Worm (Caenorhabditis elegans) whole organism, L4 larva: ENCODE data around the gene ZC190.10.

Experiments
- F26F4.8 ChIP-seq: fragments of 200-800 bp; sonication (Bioruptor generic); conservative IDR thresholded peaks from 2 replicates; pipeline ENCODE4 v1.3.6; 2022; ENCODE audit warnings: missing genetic modification characterization, missing compliant biosample characterization
- F44E2.7 ChIP-seq: fragments of 200-800 bp; sonication (Bioruptor generic); IDR thresholded peaks from 2 replicates; pipeline ENCODE4 v2.1.2; 2022; ENCODE audit warnings: missing genetic modification characterization, missing compliant biosample characterization
- T20F7.1 ChIP-seq: fragments of 200-800 bp; sonication (Bioruptor generic); optimal IDR thresholded peaks from 2 replicates; lab custom pipeline; 2018; ENCODE audit warnings: mild to moderate bottlenecking, missing genetic modification characterization, missing compliant biosample characterization
- T26A8.4 ChIP-seq: fragments of 200-800 bp; sonication (Bioruptor generic); IDR thresholded peaks from 2 replicates; pipeline ENCODE4 v1.3.6; 2022; ENCODE audit warnings: missing genetic modification characterization, missing compliant biosample characterization
- Y48G9A.11 ChIP-seq: fragments of 200-800 bp; sonication (Bioruptor generic); IDR thresholded peaks from 2 replicates; pipeline ENCODE4 v1.3.6; 2022; ENCODE audit warnings: missing genetic modification reagents, missing genetic modification characterization, missing compliant biosample characterization
- ZK546.5 ChIP-seq, 2 experiments: sonication (generic microtip); optimal IDR thresholded peaks; 2 replicates each; lab custom pipeline; 2017; ENCODE audit warnings: missing biosample characterization in 2 of 2, missing genetic modification characterization in 2 of 2
- ama-1 ChIP-seq: fragments of 150-350 bp; optimal IDR thresholded peaks from 2 replicates; lab custom pipeline; 2014; ENCODE audit warnings: inconsistent platforms, mixed read lengths
- attf-4 ChIP-seq: sonication (generic microtip); optimal IDR thresholded peaks from 3 replicates; lab custom pipeline; 2017; ENCODE audit warnings: missing biosample characterization, missing genetic modification characterization
- ceh-20 ChIP-seq: fragments of 200-800 bp; sonication (Bioruptor generic); IDR thresholded peaks from 2 replicates; pipeline ENCODE4 v1.3.6; 2022; ENCODE audit warnings: missing genetic modification reagents, missing genetic modification characterization, missing compliant biosample characterization
- ceh-32 ChIP-seq: sonication (generic microtip); optimal IDR thresholded peaks from 2 replicates; lab custom pipeline; 2016; ENCODE audit warnings: mild to moderate bottlenecking, missing genetic modification characterization, missing compliant biosample characterization; ENCODE audit not compliant: poor library complexity
- cey-2 ChIP-seq: sonication (generic microtip); optimal IDR thresholded peaks from 3 replicates; lab custom pipeline; 2017; ENCODE audit warnings: missing genetic modification characterization, mild to moderate bottlenecking, missing compliant biosample characterization, antibody characterized with exemption, borderline replicate concordance; ENCODE audit not compliant: insufficient read depth
- daf-16 ChIP-seq, 3 experiments: sonication (generic microtip); optimal IDR thresholded peaks; 2 replicates each; lab custom pipeline; 2016 to 2017; ENCODE audit warnings: missing genetic modification characterization in 3 of 3, missing genetic modification reagents in 3 of 3, mild to moderate bottlenecking in 2 of 3, missing compliant biosample characterization in 2 of 3, missing biosample characterization in 1 of 3, moderate library complexity in 1 of 3
- dmd-6 ChIP-seq: fragments of 200-800 bp; sonication (Bioruptor generic); IDR thresholded peaks from 2 replicates; pipeline ENCODE4 v1.3.6; 2022; ENCODE audit warnings: missing genetic modification reagents, missing genetic modification characterization, missing compliant biosample characterization
- dve-1 ChIP-seq: sonication (generic microtip); optimal IDR thresholded peaks from 2 replicates; lab custom pipeline; 2017; ENCODE audit warnings: antibody characterized with exemption, mild to moderate bottlenecking, missing genetic modification characterization, missing compliant biosample characterization; ENCODE audit not compliant: insufficient read depth
- egl-43 ChIP-seq: fragments of 200-800 bp; sonication (Bioruptor generic); IDR thresholded peaks from 2 replicates; pipeline ENCODE4 v1.3.6; 2022; ENCODE audit warnings: missing genetic modification reagents, missing genetic modification characterization, missing compliant biosample characterization
- gei-8 ChIP-seq: fragments of 200-800 bp; sonication (Bioruptor generic); optimal IDR thresholded peaks from 2 replicates; lab custom pipeline; 2018; ENCODE audit warnings: mild to moderate bottlenecking, missing genetic modification characterization, missing compliant biosample characterization
- hif-1 ChIP-seq, 2 experiments: sonication (generic microtip); optimal IDR thresholded peaks; 2 replicates each; lab custom pipeline; 2016 to 2017; ENCODE audit warnings: missing compliant biosample characterization in 2 of 2, missing genetic modification characterization in 2 of 2, missing genetic modification reagents in 2 of 2, missing genotype in 2 of 2, mild to moderate bottlenecking in 1 of 2
- hlh-11 ChIP-seq: fragments of 200-800 bp; sonication (Bioruptor generic); optimal IDR thresholded peaks from 2 replicates; lab custom pipeline; 2018; ENCODE audit warnings: mild to moderate bottlenecking, missing genetic modification characterization, missing compliant biosample characterization
- hlh-30 ChIP-seq: sonication (generic microtip); optimal IDR thresholded peaks from 2 replicates; lab custom pipeline; 2017; ENCODE audit warnings: antibody characterized with exemption, mild to moderate bottlenecking, missing genetic modification characterization, missing compliant biosample characterization; ENCODE audit not compliant: insufficient read depth
- jun-1 ChIP-seq: fragments of 150-350 bp; optimal IDR thresholded peaks from 2 replicates; lab custom pipeline; 2014; ENCODE audit warnings: missing biosample characterization, missing genetic modification reagents, missing genetic modification characterization
- lin-1 ChIP-seq: fragments of 200-800 bp; sonication (Bioruptor generic); IDR thresholded peaks from 2 replicates; pipeline ENCODE4 v1.3.6; 2022; ENCODE audit warnings: missing genetic modification reagents, missing genetic modification characterization, missing compliant biosample characterization
- lin-13 ChIP-seq: fragments of 150-350 bp; optimal IDR thresholded peaks from 2 replicates; lab custom pipeline; 2014; ENCODE audit warnings: missing biosample characterization, missing genetic modification reagents, missing genetic modification characterization
- lin-38 ChIP-seq: fragments of 200-800 bp; sonication (Bioruptor generic); IDR thresholded peaks from 2 replicates; pipeline ENCODE4 v1.3.6; 2022; ENCODE audit warnings: missing genetic modification reagents, missing genetic modification characterization, missing compliant biosample characterization
- lsy-2 ChIP-seq, 2 experiments: fragments of 150-350 bp in 1 of 2; sonication (generic microtip) in 1 of 2; optimal IDR thresholded peaks; 2 replicates each; lab custom pipeline; 2014 to 2017; ENCODE audit warnings: missing biosample characterization in 2 of 2, missing genetic modification characterization in 2 of 2
- mep-1 ChIP-seq: fragments of 150-350 bp; sonication (generic microtip); optimal IDR thresholded peaks from 3 replicates; lab custom pipeline; 2014; ENCODE audit warnings: missing biosample characterization, missing genetic modification characterization
- mes-2 ChIP-seq: sonication (generic microtip); optimal IDR thresholded peaks from 2 replicates; lab custom pipeline; 2016; ENCODE audit warnings: missing genotype, mild to moderate bottlenecking, missing genetic modification characterization, missing compliant biosample characterization; ENCODE audit not compliant: poor library complexity, severe bottlenecking
- mxl-3 ChIP-seq: fragments of 200-800 bp; sonication (Bioruptor generic); optimal IDR thresholded peaks from 2 replicates; lab custom pipeline; 2018; ENCODE audit warnings: mild to moderate bottlenecking, missing genetic modification characterization, missing compliant biosample characterization
- nhr-10 ChIP-seq: fragments of 150-350 bp; optimal IDR thresholded peaks from 2 replicates; lab custom pipeline; 2014; ENCODE audit warnings: missing biosample characterization, missing genetic modification characterization
- nhr-102 ChIP-seq: sonication (generic microtip); optimal IDR thresholded peaks from 2 replicates; lab custom pipeline; 2016; ENCODE audit warnings: mild to moderate bottlenecking, missing genetic modification characterization, moderate library complexity, missing compliant biosample characterization
- nhr-28 ChIP-seq: fragments of 150-350 bp; optimal IDR thresholded peaks from 2 replicates; lab custom pipeline; 2014; ENCODE audit warnings: missing biosample characterization, missing genetic modification characterization
- nhr-41 ChIP-seq: fragments of 200-800 bp; sonication (Bioruptor generic); IDR thresholded peaks from 2 replicates; pipeline ENCODE4 v1.3.6; 2022; ENCODE audit warnings: missing genetic modification reagents, missing genetic modification characterization, missing compliant biosample characterization
- nhr-48 ChIP-seq: sonication (generic microtip); optimal IDR thresholded peaks from 2 replicates; lab custom pipeline; 2016; ENCODE audit warnings: mild to moderate bottlenecking, missing genetic modification characterization, missing compliant biosample characterization
- nhr-6 ChIP-seq: fragments of 150-350 bp; optimal IDR thresholded peaks from 2 replicates; lab custom pipeline; 2014; ENCODE audit warnings: missing biosample characterization, missing genetic modification characterization
- nhr-77 ChIP-seq: fragments of 150-350 bp; optimal IDR thresholded peaks from 2 replicates; lab custom pipeline; 2014; ENCODE audit warnings: missing biosample characterization, missing genetic modification characterization
- pha-4 ChIP-seq, 2 experiments: fragments of 150-350 bp in 1 of 2; fragments of 200-800 bp in 1 of 2; sonication (Bioruptor generic) in 1 of 2; IDR thresholded peaks in 1 of 2; optimal IDR thresholded peaks in 1 of 2; 2 replicates each; pipeline versions ENCODE4 v1.3.6 to Lab custom; 2014 to 2022; ENCODE audit warnings: missing genetic modification characterization in 2 of 2, missing genetic modification reagents in 2 of 2, missing biosample characterization in 1 of 2, missing compliant biosample characterization in 1 of 2
- php-3 ChIP-seq: fragments of 200-800 bp; sonication (Bioruptor generic); IDR thresholded peaks from 2 replicates; pipeline ENCODE4 v1.3.6; 2022; ENCODE audit warnings: missing genetic modification reagents, missing genetic modification characterization, missing compliant biosample characterization
- pqm-1 ChIP-seq: sonication (generic microtip); optimal IDR thresholded peaks from 2 replicates; lab custom pipeline; 2017; ENCODE audit warnings: missing biosample characterization, missing genetic modification characterization
- saeg-2 ChIP-seq: fragments of 200-800 bp; sonication (Bioruptor generic); IDR thresholded peaks from 2 replicates; pipeline ENCODE4 v1.3.6; 2022; ENCODE audit warnings: missing genetic modification reagents, missing genetic modification characterization, missing compliant biosample characterization
- sdz-12 ChIP-seq: fragments of 200-800 bp; sonication (Bioruptor generic); optimal IDR thresholded peaks from 2 replicates; lab custom pipeline; 2018; ENCODE audit warnings: mild to moderate bottlenecking, missing genetic modification characterization, missing compliant biosample characterization
- spr-3 ChIP-seq: fragments of 200-800 bp; sonication (Bioruptor generic); optimal IDR thresholded peaks from 2 replicates; lab custom pipeline; 2018; ENCODE audit warnings: mild to moderate bottlenecking, missing genetic modification characterization, missing compliant biosample characterization
- tra-1 ChIP-seq: fragments of 200-800 bp; sonication (Bioruptor generic); IDR thresholded peaks from 2 replicates; pipeline ENCODE4 v1.3.6; 2022; ENCODE audit warnings: missing genetic modification reagents, missing genetic modification characterization, missing compliant biosample characterization
- unc-62 ChIP-seq, 3 experiments: fragments of 150-350 bp in 1 of 3; sonication (generic microtip); optimal IDR thresholded peaks in 2 of 3; peaks in 1 of 3; 1 replicate in 1 of 3; 2 replicates in 2 of 3; lab custom pipeline; 2014 to 2017; ENCODE audit warnings: missing biosample characterization in 3 of 3, missing genetic modification characterization in 3 of 3, missing genetic modification reagents in 3 of 3, missing genotype in 1 of 3
- zfp-3 ChIP-seq: fragments of 200-800 bp; sonication (Bioruptor generic); conservative IDR thresholded peaks from 2 replicates; pipeline ENCODE4 v1.3.6; 2022; ENCODE audit warnings: missing genetic modification reagents, missing genetic modification characterization, missing compliant biosample characterization
- zip-11 ChIP-seq: fragments of 200-800 bp; sonication (Bioruptor generic); IDR thresholded peaks from 2 replicates; pipeline ENCODE4 v1.3.6; 2022; ENCODE audit warnings: missing genetic modification characterization, missing compliant biosample characterization
- ztf-11 ChIP-seq: fragments of 150-350 bp; optimal IDR thresholded peaks from 2 replicates; lab custom pipeline; 2014; ENCODE audit warnings: missing biosample characterization, missing genetic modification characterization

Gene ZC190.10

DNA sequence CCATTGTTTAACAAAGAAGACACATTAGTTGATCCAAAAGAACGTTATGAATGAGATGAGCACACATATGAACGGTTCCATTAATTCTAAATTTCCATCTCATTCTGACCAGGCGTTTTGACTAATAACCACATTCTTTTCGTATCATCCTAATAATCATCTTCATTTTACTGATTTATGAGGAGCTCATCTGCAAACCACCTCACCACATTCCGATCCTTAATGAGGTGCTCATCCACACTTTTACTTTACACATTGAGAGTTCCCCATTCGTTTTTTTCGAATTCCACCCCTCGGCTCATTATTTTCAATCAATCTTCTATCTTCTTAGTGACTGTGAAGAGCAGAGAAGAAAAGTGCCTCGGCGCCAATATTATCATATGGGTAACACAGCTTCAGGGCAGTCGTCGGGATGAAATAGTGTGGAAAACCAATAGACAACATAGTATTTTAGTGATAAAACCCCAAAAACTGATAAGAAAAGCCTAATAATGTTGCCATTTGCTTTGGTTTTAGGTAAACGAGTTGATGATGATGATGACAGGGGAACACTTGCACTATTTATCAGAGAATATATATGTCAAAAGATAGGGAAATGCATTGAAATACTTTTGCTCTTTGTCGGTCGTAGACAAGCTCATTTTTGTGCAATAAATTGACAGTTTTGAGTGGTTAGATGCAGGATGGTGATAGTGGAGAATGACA lies 45.0 kb downstream of the ZC190.10 start:
- TF ChIP-seq T26A8.4 (GFP tag; lab: Robert Waterston, UW) (0 out of 2 replicates have a peak, but pooled peaks have one; percentile 35), ceh-20 (GFP tag; lab: Robert Waterston, UW) (peak; percentile 78), lin-1 (GFP tag; lab: Robert Waterston, UW) (peak; percentile 93; the same call in 1 of the 2 replicates), cey-2 (tag; lab: Kevin White, UChicago) (peak; percentile 74), Y48G9A.11 (GFP tag; lab: Robert Waterston, UW) (no peak), hlh-11 (peak; percentile 98), attf-4 (tag; lab: Kevin White, UChicago) (no peak), mep-1 (tag; lab: Kevin White, UChicago) (peak; percentile 56), nhr-10 (tag; lab: Kevin White, UChicago) (peak; percentile 55), php-3 (peak; percentile 99), lin-13 (GFP tag; lab: Kevin White, UChicago) (no peak), jun-1 (tag; lab: Kevin White, UChicago) (peak; percentile 64), ZK546.5 (tag; optimal IDR thresholded peaks at IDR 0.05; lab: Kevin White, UChicago) (no peak), nhr-28 (tag; lab: Kevin White, UChicago) (peak; percentile 77), egl-43 (no peak), gei-8 (GFP tag; lab: Kevin White, UChicago) (peak; percentile 92), sdz-12 (GFP tag; lab: Kevin White, UChicago) (no peak), mes-2 (tag; lab: Kevin White, UChicago) (peak; percentile 27), nhr-77 (tag; lab: Kevin White, UChicago) (peak; percentile 88), dve-1 (tag; lab: Kevin White, UChicago) (peak; percentile 96), lin-38 (no peak), tra-1 (GFP tag; lab: Robert Waterston, UW) (peak; percentile 99), nhr-6 (tag; lab: Kevin White, UChicago) (peak; percentile 22), nhr-48 (tag; lab: Kevin White, UChicago) (peak; percentile 94), dmd-6 (GFP tag; lab: Robert Waterston, UW) (peak; percentile 100), pha-4 (GFP tag; IDR thresholded peaks at IDR 0.05; lab: Robert Waterston, UW) (peak; percentile 85; the same call in 1 of the 2 replicates), pha-4 (tag; optimal IDR thresholded peaks at IDR 0.05; lab: Kevin White, UChicago) (peak; percentile 23), nhr-102 (tag; lab: Kevin White, UChicago) (peak; percentile 93), zfp-3 (no peak), zip-11 (no peak), F44E2.7 (GFP tag; lab: Robert Waterston, UW) (no peak), T20F7.1 (GFP tag; lab: Kevin White, UChicago) (peak; percentile 73), F26F4.8 (no peak), spr-3 (GFP tag; lab: Kevin White, UChicago) (no peak), hif-1 (tag; optimal IDR thresholded peaks at IDR 0.05; lab: Kevin White, UChicago) (peak in 1 of 2 experiments; percentile 37), ztf-11 (tag; lab: Kevin White, UChicago) (no peak), lsy-2 (tag; optimal IDR thresholded peaks at IDR 0.05; lab: Kevin White, UChicago) (peak in 1 of 2 experiments; percentile 56), unc-62 (GFP tag; optimal IDR thresholded peaks at IDR 0.05 in 1 of 2; lab: Kevin White, UChicago) (peak; percentile 88 to 96), unc-62 (tag; optimal IDR thresholded peaks at IDR 0.05; lab: Kevin White, UChicago) (no peak), nhr-41 (GFP tag; lab: Robert Waterston, UW) (peak; percentile 78; the same call in 1 of the 2 replicates), daf-16 (GFP tag; optimal IDR thresholded peaks at IDR 0.05; lab: Kevin White, UChicago) (peak in 1 of 2 experiments; percentile 94), daf-16 (tag; optimal IDR thresholded peaks at IDR 0.05; lab: Kevin White, UChicago) (peak; percentile 99), pqm-1 (tag; lab: Kevin White, UChicago) (peak; percentile 99), hlh-30 (tag; lab: Kevin White, UChicago) (peak; percentile 40), mxl-3 (GFP tag; lab: Kevin White, UChicago) (peak; percentile 42), ama-1 (lab: Kevin White, UChicago) (no peak), saeg-2 (0 out of 2 replicates have a peak, but pooled peaks have one; percentile 40), ceh-32 (no peak)
